Fruit fly (Drosophila melanogaster): Measurements from ENCODE around the gene mRpL12.

DNA sequence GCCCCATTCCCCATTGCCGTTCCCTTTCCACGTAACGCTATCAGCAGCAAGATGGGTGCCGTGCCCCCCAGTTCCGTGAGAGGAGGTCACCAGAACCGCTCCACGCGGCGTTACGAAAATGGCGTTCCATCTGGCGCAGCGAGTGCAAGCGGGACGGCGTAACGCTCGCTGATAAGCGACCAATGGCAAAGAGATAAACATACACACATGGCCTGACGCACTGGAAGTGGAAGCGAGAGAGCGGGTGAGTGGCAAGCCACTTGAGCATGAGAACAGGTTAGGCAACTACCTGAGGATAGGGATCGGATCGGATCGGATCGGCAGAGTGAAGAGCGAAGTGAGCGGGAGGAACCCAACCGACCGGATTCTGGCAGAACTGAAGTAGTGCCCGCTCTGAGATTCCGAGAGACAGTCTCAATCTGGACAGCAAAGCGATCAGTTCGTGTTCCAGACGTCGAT, 48.2 kb downstream of the mRpL12 start, which contains the start of gene Doc3:
- TF ChIP-seq Sin3A (optimal IDR thresholded peaks at IDR 0.05) (no peak), h (optimal IDR thresholded peaks at IDR 0.05) (no peak), Myc (optimal IDR thresholded peaks at IDR 0.05) (no peak), psq (optimal IDR thresholded peaks at IDR 0.05) (no peak)

All from Kc167 (cell line).